Fruit fly (Drosophila melanogaster) whole organism: Measurements from ENCODE around the gene CG32512.

Experiments used
- CG8478 ChIP-seq: fragments of >200 bp; optimal IDR thresholded peaks from 2 replicates; lab custom pipeline; 2018; ENCODE audit warnings: inconsistent platforms
- Dll ChIP-seq: fragments of >200 bp; optimal IDR thresholded peaks from 2 replicates; lab custom pipeline; 2017
- EcR ChIP-seq, 2 experiments: fragments of >200 bp; optimal IDR thresholded peaks; 2 replicates each; lab custom pipeline; 2017; ENCODE audit warnings: missing biosample characterization in 2 of 2, missing genetic modification characterization in 2 of 2, missing genetic modification reagents in 2 of 2
- pan ChIP-seq: fragments of >200 bp; optimal IDR thresholded peaks from 2 replicates; lab custom pipeline; 2017
- psq ChIP-seq: fragments of >200 bp; optimal IDR thresholded peaks from 2 replicates; lab custom pipeline; 2017
- usp ChIP-seq: fragments of >200 bp; optimal IDR thresholded peaks from 2 replicates; lab custom pipeline; 2017; ENCODE audit warnings: missing biosample characterization, missing genetic modification characterization, mixed read lengths

DNA sequence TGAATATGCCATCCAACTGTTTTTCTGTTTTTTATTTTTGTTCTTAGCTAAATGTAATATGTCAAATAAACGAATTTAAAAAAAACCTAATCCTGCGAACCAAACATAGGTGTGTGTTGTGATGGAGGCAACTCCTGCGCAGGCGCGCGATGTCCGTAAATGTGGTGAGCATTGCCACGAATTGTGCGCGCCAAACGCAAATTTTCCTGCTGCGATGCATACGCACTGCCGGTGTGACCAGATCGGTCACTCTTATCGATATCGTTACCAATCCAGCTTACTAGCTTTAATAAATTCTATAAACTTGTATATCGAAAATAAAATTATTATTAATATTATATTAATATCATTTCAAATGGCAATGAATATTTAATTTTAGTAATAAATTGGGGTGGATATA is 32.7 kb downstream of the CG32512 start:
- TF ChIP-seq Dll (lab: Kevin White, UChicago) (no peak), pan (lab: Kevin White, UChicago) (no peak), psq (lab: Kevin White, UChicago) (no peak), usp (no peak), EcR (GFP tag; optimal IDR thresholded peaks at IDR 0.05; lab: Kevin White, UChicago) (no peak), CG8478 (lab: Kevin White, UChicago) (no peak)
